Fruit fly (Drosophila melanogaster) whole organism: ENCODE results near the gene RIOK2.

ENCODE experiments used
- CG8478 ChIP-seq: fragments of >200 bp; optimal IDR thresholded peaks from 2 replicates; lab custom pipeline; 2018; ENCODE audit warnings: inconsistent platforms
- psq ChIP-seq: fragments of >200 bp; optimal IDR thresholded peaks from 2 replicates; lab custom pipeline; 2017

DNA sequence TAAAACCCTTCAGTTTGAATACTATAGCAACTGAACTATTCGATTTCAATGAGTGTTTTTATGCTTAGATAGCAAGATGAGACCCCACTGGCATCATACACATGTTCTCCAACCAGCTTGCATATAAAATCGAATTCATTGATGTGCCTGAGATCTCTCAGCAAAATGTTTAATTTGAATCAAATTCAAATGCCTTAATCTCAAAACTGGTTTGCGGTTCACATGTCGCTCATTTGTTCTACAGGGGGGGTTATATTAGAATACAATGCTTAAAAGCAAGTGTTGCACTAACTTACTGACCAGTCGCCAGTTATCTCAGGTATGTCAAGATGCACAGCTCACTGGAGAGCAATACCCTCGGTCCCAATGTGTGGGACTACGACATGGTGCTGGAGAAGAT lies 46.6 kb upstream of the RIOK2 start, which contains the start of gene CG31103:
- no peak for TF ChIP-seq CG8478 (lab: Kevin White, UChicago)
- no peak for TF ChIP-seq psq (lab: Kevin White, UChicago)
